Fruit fly (Drosophila melanogaster): ENCODE results near the gene eg.

The eg gene

DNA sequence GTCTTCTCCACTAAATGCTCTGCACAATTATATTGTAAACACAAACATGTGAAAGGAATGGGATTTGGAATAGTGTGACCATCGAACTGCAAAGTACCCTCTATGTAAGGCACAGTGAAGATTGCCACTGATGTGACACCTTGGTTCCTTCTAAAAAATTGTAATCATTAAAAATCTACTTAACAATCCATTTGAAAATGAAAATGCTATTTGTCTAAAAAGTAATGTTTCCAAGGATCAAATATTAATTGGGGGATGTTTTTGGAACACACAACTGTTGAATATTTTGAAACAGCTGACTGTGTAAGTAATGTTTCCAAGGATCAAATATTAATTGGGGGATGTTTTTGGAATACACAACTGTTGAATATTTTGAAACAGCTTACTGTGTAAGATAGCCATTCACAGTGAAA lies 19.7 kb downstream of the eg start, which contains the start of gene CG32448 (continued):
- peak; percentile 28 for TF ChIP-seq btn (GFP tag; optimal IDR thresholded peaks at IDR 0.05)
- peak; percentile 84 for TF ChIP-seq NFAT (GFP tag; IDR thresholded peaks at IDR 0.05)
- no peak for TF ChIP-seq Gsc (GFP tag; IDR thresholded peaks at IDR 0.05)
- peak; percentile 14 for TF ChIP-seq CG1792 (GFP tag; optimal IDR thresholded peaks at IDR 0.05)
- peak; percentile 46 for TF ChIP-seq CG10654 (GFP tag; optimal IDR thresholded peaks at IDR 0.05)
- TF ChIP-seq CG1647 (GFP tag; optimal IDR thresholded peaks at IDR 0.05): peak; percentile 49
- TF ChIP-seq CG14014 (GFP tag; IDR thresholded peaks at IDR 0.05): peak; percentile 73
- TF ChIP-seq CG3847 (GFP tag; IDR thresholded peaks at IDR 0.05): peak; percentile 74
- TF ChIP-seq CHES-1-like (GFP tag; optimal IDR thresholded peaks at IDR 0.05): peak; percentile 64
- peak; percentile 55 for TF ChIP-seq CG12659 (GFP tag; optimal IDR thresholded peaks at IDR 0.05)
- TF ChIP-seq CG32532 (GFP tag; IDR thresholded peaks at IDR 0.05): peak; percentile 76
- no peak for TF ChIP-seq mirr (GFP tag; optimal IDR thresholded peaks at IDR 0.05)
- no peak for TF ChIP-seq rib (GFP tag; IDR thresholded peaks at IDR 0.05)
- TF ChIP-seq chn (GFP tag; optimal IDR thresholded peaks at IDR 0.05): peak; percentile 28
- no peak for TF ChIP-seq nerfin-2 (GFP tag; IDR thresholded peaks at IDR 0.05; ENCODE audit: partially characterized antibody)
- peak; percentile 11 for TF ChIP-seq CG15601 (tag; optimal IDR thresholded peaks at IDR 0.05)
- peak; percentile 53 for TF ChIP-seq CG13424 (tag; optimal IDR thresholded peaks at IDR 0.05)
- no peak for TF ChIP-seq usp (GFP tag; optimal IDR thresholded peaks at IDR 0.05)
- TF ChIP-seq C15 (GFP tag; IDR thresholded peaks at IDR 0.05): peak; percentile 60; the same call in 1 of the 3 replicates
- peak; percentile 5 for TF ChIP-seq gcm (GFP tag; optimal IDR thresholded peaks at IDR 0.05)
- TF ChIP-seq CG14860 (GFP tag; IDR thresholded peaks at IDR 0.05; ENCODE audit: partially characterized antibody): no peak
- no peak for TF ChIP-seq Dll (GFP tag; IDR thresholded peaks at IDR 0.05; ENCODE audit: partially characterized antibody)
- peak; percentile 6 for TF ChIP-seq CG6813 (GFP tag; optimal IDR thresholded peaks at IDR 0.05)
- TF ChIP-seq E2f2 (GFP tag; IDR thresholded peaks at IDR 0.05): peak; percentile 30; the same call in 1 of the 2 replicates
- TF ChIP-seq D (optimal IDR thresholded peaks at IDR 0.05): no peak
- no peak for TF ChIP-seq D (GFP tag; optimal IDR thresholded peaks at IDR 0.05)
- TF ChIP-seq CG2120 (GFP tag; optimal IDR thresholded peaks at IDR 0.05): peak; percentile 84
- TF ChIP-seq Hmx (GFP tag; optimal IDR thresholded peaks at IDR 0.05): no peak
- TF ChIP-seq Taf1 (GFP tag; IDR thresholded peaks at IDR 0.05): peak; percentile 61; the same call in 1 of the 2 replicates
- peak; percentile 32 for TF ChIP-seq nerfin-1 (tag; optimal IDR thresholded peaks at IDR 0.05)
- TF ChIP-seq CG34422 (GFP tag; IDR thresholded peaks at IDR 0.05): peak; percentile 83
- TF ChIP-seq CG18262 (tag; optimal IDR thresholded peaks at IDR 0.05): peak; percentile 52
- peak; percentile 59; the same call in 1 of the 2 replicates for TF ChIP-seq peb (GFP tag; IDR thresholded peaks at IDR 0.05)
- TF ChIP-seq BEAF-32 (GFP tag; optimal IDR thresholded peaks at IDR 0.05): peak; percentile 9
- TF ChIP-seq stc (GFP tag; IDR thresholded peaks at IDR 0.05): peak; percentile 65; the same call in 1 of the 2 replicates
- TF ChIP-seq Nf-YA (GFP tag; IDR thresholded peaks at IDR 0.05): 0 out of 2 replicates have a peak, but pooled peaks have one; percentile 31
- TF ChIP-seq Lpt (GFP tag; optimal IDR thresholded peaks at IDR 0.05): no peak
- no peak for TF ChIP-seq repo (GFP tag; optimal IDR thresholded peaks at IDR 0.05)
- 0 out of 2 replicates have a peak, but pooled peaks have one; percentile 17 for TF ChIP-seq gsb (GFP tag; IDR thresholded peaks at IDR 0.05)
- TF ChIP-seq dmrt99B (tag; optimal IDR thresholded peaks at IDR 0.05): no peak
- TF ChIP-seq CG4730 (GFP tag; IDR thresholded peaks at IDR 0.05): 0 out of 2 replicates have a peak, but pooled peaks have one; percentile 16
- peak; percentile 98 for TF ChIP-seq grau (tag; optimal IDR thresholded peaks at IDR 0.05)
- TF ChIP-seq h (optimal IDR thresholded peaks at IDR 0.05): no peak
- peak; percentile 53 for TF ChIP-seq al (GFP tag; IDR thresholded peaks at IDR 0.05)
- TF ChIP-seq CG14710 (tag; optimal IDR thresholded peaks at IDR 0.05): peak; percentile 67
- TF ChIP-seq CG11085 (GFP tag; IDR thresholded peaks at IDR 0.05): peak; percentile 44; the same call in 1 of the 2 replicates
- TF ChIP-seq zf30C (GFP tag; optimal IDR thresholded peaks at IDR 0.05): no peak
- no peak for TF ChIP-seq CG10431 (GFP tag; optimal IDR thresholded peaks at IDR 0.05)
- TF ChIP-seq wdn (GFP tag; IDR thresholded peaks at IDR 0.05): 0 out of 2 replicates have a peak, but pooled peaks have one; percentile 49
- TF ChIP-seq dati (GFP tag; IDR thresholded peaks at IDR 0.05): peak; percentile 54; the same call in 1 of the 2 replicates
- no peak for TF ChIP-seq CTCF (GFP tag; optimal IDR thresholded peaks at IDR 0.05)
- no peak for TF ChIP-seq Elba2 (GFP tag; optimal IDR thresholded peaks at IDR 0.05)

Measured in whole organism, embryonic.